Worm (Caenorhabditis elegans): ENCODE data around the gene dpy-9.

The dpy-9 gene

ce11 chrIV:247494-247893 is 11.5 kb downstream of the dpy-9 start (continued):
- TF ChIP-seq nhr-11 (tag; optimal IDR thresholded peaks at IDR 0.05) (no peak), C34F6.9 (tag; optimal IDR thresholded peaks at IDR 0.05) (no peak), snpc-4 (tag; optimal IDR thresholded peaks at IDR 0.05) (no peak), nhr-23 (tag; optimal IDR thresholded peaks at IDR 0.05) (no peak), elt-3 (tag; optimal IDR thresholded peaks at IDR 0.05) (no peak), ztf-4 (tag; optimal IDR thresholded peaks at IDR 0.05) (no peak), unc-55 (GFP tag; optimal IDR thresholded peaks at IDR 0.05) (no peak), mdl-1 (tag; optimal IDR thresholded peaks at IDR 0.05) (peak; percentile 67 to 86), nhr-237 (tag; optimal IDR thresholded peaks at IDR 0.05) (no peak), elt-1 (tag; optimal IDR thresholded peaks at IDR 0.05) (no peak), skn-1 (tag; optimal IDR thresholded peaks at IDR 0.05) (no peak), ZK546.5 (tag; optimal IDR thresholded peaks at IDR 0.05) (no peak)

ce11 chrIV:244843-245242 is 14.2 kb downstream of the dpy-9 start, which contains the start of gene aass-1:
Gene aass-1, plus strand, starts transcription at chrIV:245143.
- TF ChIP-seq ceh-82 (tag; optimal IDR thresholded peaks at IDR 0.05) (no peak), nhr-25 (tag; optimal IDR thresholded peaks at IDR 0.05) (no peak), crh-2 (tag; optimal IDR thresholded peaks at IDR 0.05) (no peak), F13H6.1 (tag; optimal IDR thresholded peaks at IDR 0.05) (no peak), fos-1 (tag; optimal IDR thresholded peaks at IDR 0.05) (no peak), unc-39 (tag; optimal IDR thresholded peaks at IDR 0.05) (no peak), dmd-4 (tag; optimal IDR thresholded peaks at IDR 0.05) (no peak), alr-1 (tag; optimal IDR thresholded peaks at IDR 0.05) (no peak), nhr-6 (tag; optimal IDR thresholded peaks at IDR 0.05) (no peak), gmeb-1 (tag; optimal IDR thresholded peaks at IDR 0.05) (no peak), skn-1 (tag; optimal IDR thresholded peaks at IDR 0.05) (no peak), R02D3.7 (tag; optimal IDR thresholded peaks at IDR 0.05) (no peak), lin-39 (tag; optimal IDR thresholded peaks at IDR 0.05) (no peak), egl-27 (tag; optimal IDR thresholded peaks at IDR 0.05) (no peak), mab-5 (tag; optimal IDR thresholded peaks at IDR 0.05) (no peak), nhr-12 (tag; optimal IDR thresholded peaks at IDR 0.05) (no peak), mdl-1 (tag; optimal IDR thresholded peaks at IDR 0.05) (no peak), elt-3 (tag; optimal IDR thresholded peaks at IDR 0.05) (no peak), ztf-11 (tag; optimal IDR thresholded peaks at IDR 0.05) (no peak), Y55F3AM.14 (GFP tag; optimal IDR thresholded peaks at IDR 0.05) (no peak)

- TF ChIP-seq alr-1 (tag; optimal IDR thresholded peaks at IDR 0.05) (no peak), lsy-2 (tag; optimal IDR thresholded peaks at IDR 0.05) (no peak), nhr-129 (tag; optimal IDR thresholded peaks at IDR 0.05) (no peak), nhr-11 (tag; optimal IDR thresholded peaks at IDR 0.05) (no peak), ceh-82 (tag; optimal IDR thresholded peaks at IDR 0.05) (no peak), nhr-21 (tag; optimal IDR thresholded peaks at IDR 0.05) (no peak), dmd-4 (tag; optimal IDR thresholded peaks at IDR 0.05) (no peak), F13H6.1 (tag; optimal IDR thresholded peaks at IDR 0.05) (no peak)
These were observed 14.7 kb downstream of the dpy-9 start for ce11 chrIV:244278-244677.

ce11 chrIV:240257-240754 is 18.7 kb downstream of the dpy-9 start, which contains the start of the genes fnta-1 and cogc-8:
Gene fnta-1, minus strand, starts transcription at chrIV:240307.
Gene cogc-8, plus strand, starts transcription at chrIV:240451.
- TF ChIP-seq Y55F3AM.14 (GFP tag; optimal IDR thresholded peaks at IDR 0.05) (no peak), nhr-10 (tag; optimal IDR thresholded peaks at IDR 0.05) (no peak), ztf-1 (GFP tag; conservative IDR thresholded peaks at IDR 0.05) (no peak), crh-2 (tag; optimal IDR thresholded peaks at IDR 0.05) (peak; percentile 11), lsy-2 (tag; optimal IDR thresholded peaks at IDR 0.05) (peak in 1 of 2 experiments; percentile 68), lin-13 (GFP tag; optimal IDR thresholded peaks at IDR 0.05) (peak; percentile 21), unc-55 (GFP tag; optimal IDR thresholded peaks at IDR 0.05) (peak; percentile 76), unc-39 (tag; optimal IDR thresholded peaks at IDR 0.05) (no peak), nhr-129 (tag; optimal IDR thresholded peaks at IDR 0.05) (peak; percentile 51), ceh-16 (tag; optimal IDR thresholded peaks at IDR 0.05) (no peak), R02D3.7 (tag; optimal IDR thresholded peaks at IDR 0.05) (peak; percentile 81), sma-3 (GFP tag; optimal IDR thresholded peaks at IDR 0.05) (peak; percentile 24), C34F6.9 (tag; optimal IDR thresholded peaks at IDR 0.05) (peak; percentile 58), peb-1 (tag; optimal IDR thresholded peaks at IDR 0.05) (no peak), gmeb-1 (tag; optimal IDR thresholded peaks at IDR 0.05) (peak; percentile 61), nhr-25 (tag; optimal IDR thresholded peaks at IDR 0.05) (no peak), blmp-1 (tag; optimal IDR thresholded peaks at IDR 0.05; ENCODE audit: insufficient read depth) (no peak), F13H6.1 (tag; optimal IDR thresholded peaks at IDR 0.05) (no peak), mab-5 (tag; optimal IDR thresholded peaks at IDR 0.05) (no peak), sem-4 (tag; optimal IDR thresholded peaks at IDR 0.05) (no peak)
